Worm (Caenorhabditis elegans) whole organism, L4 larva: ENCODE measurements around the gene hmgr-1.

Experiments used
- F10B5.3 ChIP-seq: sonication (generic microtip); optimal IDR thresholded peaks from 2 replicates; lab custom pipeline; 2016; ENCODE audit warnings: mild to moderate bottlenecking, missing genetic modification characterization, missing compliant biosample characterization
- T26A8.4 ChIP-seq: fragments of 200-800 bp; sonication (Bioruptor generic); IDR thresholded peaks from 2 replicates; pipeline ENCODE4 v1.3.6; 2022; ENCODE audit warnings: missing genetic modification characterization, missing compliant biosample characterization
- arid-1 ChIP-seq: fragments of 200-800 bp; sonication (Bioruptor generic); conservative IDR thresholded peaks from 2 replicates; pipeline ENCODE4 v1.3.6; 2022; ENCODE audit warnings: missing genetic modification reagents, missing genetic modification characterization, missing compliant biosample characterization
- attf-4 ChIP-seq: sonication (generic microtip); optimal IDR thresholded peaks from 3 replicates; lab custom pipeline; 2017; ENCODE audit warnings: missing biosample characterization, missing genetic modification characterization
- ceh-28 ChIP-seq: fragments of 150-350 bp; optimal IDR thresholded peaks from 2 replicates; lab custom pipeline; 2014; ENCODE audit warnings: missing biosample characterization, missing genetic modification reagents, missing genetic modification characterization
- cey-2 ChIP-seq: sonication (generic microtip); optimal IDR thresholded peaks from 3 replicates; lab custom pipeline; 2017; ENCODE audit warnings: missing genetic modification characterization, mild to moderate bottlenecking, missing compliant biosample characterization, antibody characterized with exemption, borderline replicate concordance; ENCODE audit not compliant: insufficient read depth
- ctbp-1 ChIP-seq: fragments of 200-800 bp; sonication (Bioruptor generic); IDR thresholded peaks from 2 replicates; pipeline ENCODE4 v1.3.6; 2022; ENCODE audit warnings: missing genetic modification reagents, missing genetic modification characterization, missing compliant biosample characterization
- daf-16 ChIP-seq, 3 experiments: sonication (generic microtip); optimal IDR thresholded peaks; 2 replicates each; lab custom pipeline; 2016 to 2017; ENCODE audit warnings: missing genetic modification characterization in 3 of 3, missing genetic modification reagents in 3 of 3, mild to moderate bottlenecking in 2 of 3, missing compliant biosample characterization in 2 of 3, missing biosample characterization in 1 of 3, moderate library complexity in 1 of 3
- dmd-6 ChIP-seq: fragments of 200-800 bp; sonication (Bioruptor generic); IDR thresholded peaks from 2 replicates; pipeline ENCODE4 v1.3.6; 2022; ENCODE audit warnings: missing genetic modification reagents, missing genetic modification characterization, missing compliant biosample characterization
- dmd-8 ChIP-seq: fragments of 200-800 bp; sonication (Bioruptor generic); IDR thresholded peaks from 2 replicates; pipeline ENCODE4 v1.3.6; 2022; ENCODE audit warnings: missing genetic modification characterization, missing compliant biosample characterization
- egl-43 ChIP-seq: fragments of 200-800 bp; sonication (Bioruptor generic); IDR thresholded peaks from 2 replicates; pipeline ENCODE4 v1.3.6; 2022; ENCODE audit warnings: missing genetic modification reagents, missing genetic modification characterization, missing compliant biosample characterization
- hlh-11 ChIP-seq: fragments of 200-800 bp; sonication (Bioruptor generic); optimal IDR thresholded peaks from 2 replicates; lab custom pipeline; 2018; ENCODE audit warnings: mild to moderate bottlenecking, missing genetic modification characterization, missing compliant biosample characterization
- hlh-30 ChIP-seq: sonication (generic microtip); optimal IDR thresholded peaks from 2 replicates; lab custom pipeline; 2017; ENCODE audit warnings: antibody characterized with exemption, mild to moderate bottlenecking, missing genetic modification characterization, missing compliant biosample characterization; ENCODE audit not compliant: insufficient read depth
- hmg-1.1 ChIP-seq: fragments of 200-800 bp; sonication (Bioruptor generic); IDR thresholded peaks from 2 replicates; pipeline ENCODE4 v1.3.6; 2022; ENCODE audit warnings: missing genetic modification reagents, missing genetic modification characterization, missing compliant biosample characterization
- jun-1 ChIP-seq: fragments of 150-350 bp; optimal IDR thresholded peaks from 2 replicates; lab custom pipeline; 2014; ENCODE audit warnings: missing biosample characterization, missing genetic modification reagents, missing genetic modification characterization
- lin-29 ChIP-seq: fragments of 200-800 bp; sonication (Bioruptor generic); IDR thresholded peaks from 2 replicates; pipeline ENCODE4 v1.3.6; 2022; ENCODE audit warnings: missing genetic modification reagents, missing genetic modification characterization, missing compliant biosample characterization
- lin-38 ChIP-seq: fragments of 200-800 bp; sonication (Bioruptor generic); IDR thresholded peaks from 2 replicates; pipeline ENCODE4 v1.3.6; 2022; ENCODE audit warnings: missing genetic modification reagents, missing genetic modification characterization, missing compliant biosample characterization
- lsy-2 ChIP-seq, 2 experiments: fragments of 150-350 bp in 1 of 2; sonication (generic microtip) in 1 of 2; optimal IDR thresholded peaks; 2 replicates each; lab custom pipeline; 2014 to 2017; ENCODE audit warnings: missing biosample characterization in 2 of 2, missing genetic modification characterization in 2 of 2
- mep-1 ChIP-seq: fragments of 150-350 bp; sonication (generic microtip); optimal IDR thresholded peaks from 3 replicates; lab custom pipeline; 2014; ENCODE audit warnings: missing biosample characterization, missing genetic modification characterization
- mes-2 ChIP-seq: sonication (generic microtip); optimal IDR thresholded peaks from 2 replicates; lab custom pipeline; 2016; ENCODE audit warnings: missing genotype, mild to moderate bottlenecking, missing genetic modification characterization, missing compliant biosample characterization; ENCODE audit not compliant: poor library complexity, severe bottlenecking
- nhr-102 ChIP-seq: sonication (generic microtip); optimal IDR thresholded peaks from 2 replicates; lab custom pipeline; 2016; ENCODE audit warnings: mild to moderate bottlenecking, missing genetic modification characterization, moderate library complexity, missing compliant biosample characterization
- nhr-25 ChIP-seq: sonication (generic microtip); optimal IDR thresholded peaks from 2 replicates; lab custom pipeline; 2017; ENCODE audit warnings: missing genetic modification characterization, mild to moderate bottlenecking, missing compliant biosample characterization, antibody characterized with exemption, moderate library complexity, borderline replicate concordance; ENCODE audit not compliant: insufficient read depth
- nhr-42 ChIP-seq: fragments of 200-800 bp; sonication (Bioruptor generic); IDR thresholded peaks from 2 replicates; pipeline ENCODE4 v1.3.6; 2022; ENCODE audit warnings: missing genetic modification characterization, missing compliant biosample characterization
- pha-4 ChIP-seq, 2 experiments: fragments of 150-350 bp in 1 of 2; fragments of 200-800 bp in 1 of 2; sonication (Bioruptor generic) in 1 of 2; IDR thresholded peaks in 1 of 2; optimal IDR thresholded peaks in 1 of 2; 2 replicates each; pipeline versions ENCODE4 v1.3.6 to Lab custom; 2014 to 2022; ENCODE audit warnings: missing genetic modification characterization in 2 of 2, missing genetic modification reagents in 2 of 2, missing biosample characterization in 1 of 2, missing compliant biosample characterization in 1 of 2
- snpc-1.2 ChIP-seq: fragments of 200-800 bp; sonication (Bioruptor generic); IDR thresholded peaks from 2 replicates; pipeline ENCODE4 v1.3.6; 2022; ENCODE audit warnings: missing genetic modification reagents, missing genetic modification characterization, missing compliant biosample characterization
- spr-3 ChIP-seq: fragments of 200-800 bp; sonication (Bioruptor generic); optimal IDR thresholded peaks from 2 replicates; lab custom pipeline; 2018; ENCODE audit warnings: mild to moderate bottlenecking, missing genetic modification characterization, missing compliant biosample characterization
- unc-62 ChIP-seq, 3 experiments: fragments of 150-350 bp in 1 of 3; sonication (generic microtip); optimal IDR thresholded peaks in 2 of 3; peaks in 1 of 3; 1 replicate in 1 of 3; 2 replicates in 2 of 3; lab custom pipeline; 2014 to 2017; ENCODE audit warnings: missing biosample characterization in 3 of 3, missing genetic modification characterization in 3 of 3, missing genetic modification reagents in 3 of 3, missing genotype in 1 of 3
- zfp-3 ChIP-seq: fragments of 200-800 bp; sonication (Bioruptor generic); conservative IDR thresholded peaks from 2 replicates; pipeline ENCODE4 v1.3.6; 2022; ENCODE audit warnings: missing genetic modification reagents, missing genetic modification characterization, missing compliant biosample characterization
- zip-11 ChIP-seq: fragments of 200-800 bp; sonication (Bioruptor generic); IDR thresholded peaks from 2 replicates; pipeline ENCODE4 v1.3.6; 2022; ENCODE audit warnings: missing genetic modification characterization, missing compliant biosample characterization
- ztf-11 ChIP-seq: fragments of 150-350 bp; optimal IDR thresholded peaks from 2 replicates; lab custom pipeline; 2014; ENCODE audit warnings: missing biosample characterization, missing genetic modification characterization

hmgr-1 gene

DNA sequence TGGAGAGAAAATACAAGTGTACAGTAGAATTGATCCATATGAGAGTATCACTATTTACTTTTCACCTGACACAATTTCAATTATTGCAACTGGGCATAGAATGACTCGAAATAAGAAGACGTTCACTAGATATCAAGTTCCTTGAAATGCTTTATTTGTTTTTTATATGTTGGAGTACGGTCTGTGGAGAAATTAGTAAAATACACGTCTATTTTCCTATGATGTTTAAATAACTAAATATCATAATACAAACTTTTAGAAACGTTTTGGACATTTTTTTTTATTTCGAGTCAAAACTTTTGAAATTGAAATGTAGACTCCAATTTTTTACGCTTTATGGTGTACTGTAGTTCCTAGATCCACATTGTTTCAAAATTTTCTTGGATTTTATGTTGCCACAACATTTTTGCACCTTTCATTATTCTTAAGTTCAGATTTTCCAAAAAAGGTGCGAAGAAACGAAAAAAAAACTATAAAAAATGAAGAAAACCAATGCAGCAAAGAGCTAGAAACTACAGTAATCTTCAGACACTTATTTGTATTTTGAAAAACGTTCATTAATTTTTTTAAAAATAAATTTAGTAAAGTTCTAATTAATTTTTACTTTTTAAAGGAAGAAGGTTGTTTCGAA, 10.2 kb downstream of the hmgr-1 start (continued):
- peak; percentile 70; the same call in 1 of the 2 replicates for TF ChIP-seq zfp-3
- TF ChIP-seq, all 104 proteins: peak for 15

ce11 chrIII:7370569-7370968, 11.3 kb downstream of the hmgr-1 start:
- TF ChIP-seq hmg-1.1 (GFP tag; lab: Robert Waterston, UW): no peak
- peak in 1 of 2 experiments; percentile 98 for TF ChIP-seq unc-62 (GFP tag; optimal IDR thresholded peaks at IDR 0.05 in 1 of 2; lab: Kevin White, UChicago)
- TF ChIP-seq unc-62 (tag; optimal IDR thresholded peaks at IDR 0.05; lab: Kevin White, UChicago): no peak

DNA sequence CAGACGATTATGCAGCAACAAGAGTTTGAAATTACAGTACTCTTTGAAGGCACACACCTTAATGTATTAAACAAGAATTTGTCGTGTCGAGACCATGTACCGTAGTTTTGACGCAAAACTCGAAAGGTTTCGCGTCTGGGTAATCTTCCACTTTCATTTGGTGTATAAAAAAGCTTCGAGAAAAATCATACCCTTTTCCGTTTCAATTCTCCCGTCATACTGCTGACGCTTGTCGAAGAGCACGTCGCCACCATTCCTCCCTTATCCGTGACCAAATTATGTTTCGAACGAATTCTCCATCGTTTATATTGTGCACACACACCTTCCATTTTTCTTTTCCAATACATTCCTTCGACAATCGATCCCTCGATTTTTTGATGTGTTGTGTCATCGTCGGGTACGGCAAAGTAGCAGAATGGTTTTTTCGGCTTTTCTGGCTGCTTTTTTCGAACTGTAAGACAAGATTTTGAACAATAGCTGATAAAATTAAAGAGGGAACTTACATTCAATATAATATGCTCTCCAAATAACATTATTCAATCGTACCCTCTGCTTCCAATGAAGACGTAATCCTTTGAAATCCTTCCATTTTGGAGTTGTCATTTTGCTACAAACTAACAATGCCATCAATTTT, 14.6 kb downstream of the hmgr-1 start:
- TF ChIP-seq dmd-8 (GFP tag; lab: Robert Waterston, UW): no peak
- 0 out of 2 replicates have a peak, but pooled peaks have one; percentile 19 for TF ChIP-seq ctbp-1 (GFP tag; lab: Robert Waterston, UW)
- TF ChIP-seq nhr-102: no peak
- no peak for TF ChIP-seq F10B5.3 (tag; lab: Kevin White, UChicago)
- peak; percentile 90 for TF ChIP-seq T26A8.4 (GFP tag; lab: Robert Waterston, UW)
- TF ChIP-seq arid-1 (GFP tag; lab: Robert Waterston, UW): 0 out of 2 replicates have a peak, but pooled peaks have one; percentile 14
- TF ChIP-seq jun-1 (tag; lab: Kevin White, UChicago): no peak
- TF ChIP-seq attf-4 (tag; lab: Kevin White, UChicago): no peak
- TF ChIP-seq nhr-42 (GFP tag; lab: Robert Waterston, UW): 0 out of 2 replicates have a peak, but pooled peaks have one; percentile 37
- TF ChIP-seq lin-29 (GFP tag; lab: Robert Waterston, UW): no peak
- no peak for TF ChIP-seq nhr-25 (tag; lab: Kevin White, UChicago)
- TF ChIP-seq egl-43: 0 out of 2 replicates have a peak, but pooled peaks have one; percentile 22
- no peak for TF ChIP-seq ztf-11 (tag; lab: Kevin White, UChicago)
- TF ChIP-seq ceh-28 (tag; lab: Kevin White, UChicago): no peak
- no peak; the same call in 1 of the 2 replicates for TF ChIP-seq pha-4 (GFP tag; IDR thresholded peaks at IDR 0.05; lab: Robert Waterston, UW)
- TF ChIP-seq pha-4 (tag; optimal IDR thresholded peaks at IDR 0.05; lab: Kevin White, UChicago): no peak
- no peak for TF ChIP-seq zip-11 (GFP tag; lab: Robert Waterston, UW)

DNA sequence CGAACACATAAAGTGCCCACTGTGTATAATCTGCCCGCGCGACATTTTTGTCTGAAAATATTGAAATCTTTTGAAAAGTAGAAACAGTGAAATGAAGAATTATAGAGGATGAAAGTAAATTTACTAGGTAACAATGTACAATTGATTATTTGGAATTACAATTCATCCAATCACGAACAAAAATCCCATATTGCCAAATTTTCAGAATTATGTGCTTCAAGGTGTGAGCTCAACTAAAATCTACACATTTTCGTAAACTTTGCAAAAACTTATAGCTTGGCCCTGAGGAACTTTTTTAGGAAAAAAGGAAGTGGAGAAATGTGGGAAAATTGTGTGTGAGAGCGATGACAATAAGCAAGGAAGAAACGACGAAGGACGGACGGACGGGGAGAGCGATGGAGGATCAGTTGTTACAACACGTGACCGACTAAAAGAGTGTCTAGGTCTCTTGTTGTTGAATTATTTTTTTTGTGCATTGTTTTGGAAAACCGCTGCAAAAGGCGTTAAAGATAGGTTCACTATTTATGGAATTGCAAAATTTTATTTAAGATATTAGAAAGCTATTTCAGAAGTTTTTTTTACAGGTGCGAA, 15.5 kb downstream of the hmgr-1 start, which contains the start of gene mml-1:
mml-1 (minus strand) TSS at position 51 of the 591 bp plus-strand sequence.
- no peak for TF ChIP-seq spr-3 (GFP tag; lab: Kevin White, UChicago)
- TF ChIP-seq snpc-1.2 (GFP tag; lab: Robert Waterston, UW): no peak
- TF ChIP-seq zfp-3: 0 out of 2 replicates have a peak, but pooled peaks have one; percentile 11
- peak; percentile 12; the same call in 1 of the 2 replicates for TF ChIP-seq dmd-6
- TF ChIP-seq hlh-30 (tag; lab: Kevin White, UChicago): peak; percentile 87
- TF ChIP-seq hlh-11 (tag; lab: Kevin White, UChicago): peak; percentile 37
- no peak for TF ChIP-seq ctbp-1 (GFP tag; lab: Robert Waterston, UW)
- TF ChIP-seq daf-16 (GFP tag; optimal IDR thresholded peaks at IDR 0.05; lab: Kevin White, UChicago): no peak
- TF ChIP-seq daf-16 (tag; optimal IDR thresholded peaks at IDR 0.05; lab: Kevin White, UChicago): peak; percentile 3
- TF ChIP-seq unc-62 (GFP tag; optimal IDR thresholded peaks at IDR 0.05 in 1 of 2; lab: Kevin White, UChicago): peak in 1 of 2 experiments; percentile 24
- TF ChIP-seq unc-62 (tag; optimal IDR thresholded peaks at IDR 0.05; lab: Kevin White, UChicago): no peak
- no peak for TF ChIP-seq cey-2 (tag; lab: Kevin White, UChicago)
- TF ChIP-seq mep-1: peak; percentile 9
- TF ChIP-seq lin-38 (GFP tag; lab: Robert Waterston, UW): 0 out of 2 replicates have a peak, but pooled peaks have one; percentile 11
- TF ChIP-seq T26A8.4 (GFP tag; lab: Robert Waterston, UW): peak; percentile 20; the same call in 1 of the 2 replicates
- no peak for TF ChIP-seq mes-2 (tag; lab: Kevin White, UChicago)
- TF ChIP-seq lsy-2 (tag; optimal IDR thresholded peaks at IDR 0.05; lab: Kevin White, UChicago): peak in 1 of 2 experiments; percentile 15
- TF ChIP-seq, all 104 proteins: peak for 10
